Fruit fly (Drosophila melanogaster): ENCODE results near the gene bap.

DNA sequence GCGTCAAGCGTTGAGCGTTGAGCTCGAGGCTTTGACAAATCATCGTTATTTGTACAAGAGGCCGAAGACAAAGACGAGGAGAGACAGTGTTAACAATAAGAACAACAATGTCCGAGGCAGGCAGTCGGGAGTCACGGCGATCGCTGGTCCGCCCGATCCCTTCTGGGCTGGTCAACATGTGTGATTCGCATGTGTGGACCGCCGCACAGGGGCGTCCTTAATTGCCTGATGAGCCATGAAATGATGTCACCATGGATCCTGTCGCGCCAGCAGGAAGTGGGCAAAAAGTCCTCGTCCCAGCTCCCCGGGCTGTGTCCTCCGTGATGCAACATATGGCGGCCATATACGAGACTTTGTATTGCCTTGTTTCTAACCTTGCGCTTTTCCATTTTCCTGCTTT is 8.8 kb upstream of the bap start:
- TF ChIP-seq EcR (GFP tag; optimal IDR thresholded peaks at IDR 0.05) = no peak
- TF ChIP-seq CG8478 (optimal IDR thresholded peaks at IDR 0.05) = no peak
- no peak for TF ChIP-seq psq (optimal IDR thresholded peaks at IDR 0.05)

Data from whole organism.